Worm (Caenorhabditis elegans) whole organism, L1 larva: ENCODE results near the gene C03H5.6.

Source experiments
- aha-1 ChIP-seq: fragments of 150-350 bp; optimal IDR thresholded peaks from 2 replicates; lab custom pipeline; 2014; ENCODE audit warnings: missing biosample characterization, missing genetic modification characterization
- alr-1 ChIP-seq: fragments of 200-800 bp; sonication (Bioruptor generic); optimal IDR thresholded peaks from 2 replicates; lab custom pipeline; 2018; ENCODE audit warnings: borderline replicate concordance, mild to moderate bottlenecking, missing genetic modification characterization, missing compliant biosample characterization
- aly-2 ChIP-seq: fragments of 150-350 bp; optimal IDR thresholded peaks from 2 replicates; lab custom pipeline; 2014; ENCODE audit warnings: missing biosample characterization, missing genetic modification characterization
- ama-1 ChIP-seq: fragments of 150-350 bp; optimal IDR thresholded peaks from 2 replicates; lab custom pipeline; 2014
- blmp-1 ChIP-seq: fragments of 150-350 bp; optimal IDR thresholded peaks from 2 replicates; lab custom pipeline; 2014; ENCODE audit warnings: missing biosample characterization, missing genetic modification characterization
- elt-2 ChIP-seq: sonication (generic microtip); optimal IDR thresholded peaks from 2 replicates; lab custom pipeline; 2016; ENCODE audit warnings: missing genetic modification characterization, mild to moderate bottlenecking, inconsistent platforms, missing compliant biosample characterization, missing genetic modification reagents
- fos-1 ChIP-seq: fragments of 150-350 bp; optimal IDR thresholded peaks from 2 replicates; lab custom pipeline; 2014; ENCODE audit warnings: missing biosample characterization, missing genetic modification characterization
- nhr-11 ChIP-seq: fragments of 150-350 bp; optimal IDR thresholded peaks from 2 replicates; lab custom pipeline; 2014; ENCODE audit warnings: missing biosample characterization, missing genetic modification characterization
- nhr-237 ChIP-seq: fragments of 150-350 bp; optimal IDR thresholded peaks from 2 replicates; lab custom pipeline; 2014; ENCODE audit warnings: missing biosample characterization, missing genetic modification characterization
- nhr-77 ChIP-seq: fragments of 150-350 bp; optimal IDR thresholded peaks from 2 replicates; lab custom pipeline; 2014; ENCODE audit warnings: missing biosample characterization, missing genetic modification characterization
- pqm-1 ChIP-seq: sonication (generic microtip); optimal IDR thresholded peaks from 3 replicates; lab custom pipeline; 2017; ENCODE audit warnings: missing biosample characterization, missing genetic modification characterization
- unc-130 ChIP-seq: fragments of 150-350 bp; optimal IDR thresholded peaks from 2 replicates; lab custom pipeline; 2017; ENCODE audit warnings: missing biosample characterization, missing genetic modification characterization, inconsistent platforms
- unc-62 ChIP-seq: fragments of 150-350 bp; optimal IDR thresholded peaks from 2 replicates; lab custom pipeline; 2014; ENCODE audit warnings: missing biosample characterization, missing genetic modification reagents, missing genetic modification characterization
- ztf-11 ChIP-seq, 2 experiments: sonication (generic microtip); optimal IDR thresholded peaks; 2 replicates each; lab custom pipeline; 2016 to 2017; ENCODE audit warnings: missing genetic modification characterization in 2 of 2, missing biosample characterization in 1 of 2, missing compliant biosample characterization in 1 of 2

DNA sequence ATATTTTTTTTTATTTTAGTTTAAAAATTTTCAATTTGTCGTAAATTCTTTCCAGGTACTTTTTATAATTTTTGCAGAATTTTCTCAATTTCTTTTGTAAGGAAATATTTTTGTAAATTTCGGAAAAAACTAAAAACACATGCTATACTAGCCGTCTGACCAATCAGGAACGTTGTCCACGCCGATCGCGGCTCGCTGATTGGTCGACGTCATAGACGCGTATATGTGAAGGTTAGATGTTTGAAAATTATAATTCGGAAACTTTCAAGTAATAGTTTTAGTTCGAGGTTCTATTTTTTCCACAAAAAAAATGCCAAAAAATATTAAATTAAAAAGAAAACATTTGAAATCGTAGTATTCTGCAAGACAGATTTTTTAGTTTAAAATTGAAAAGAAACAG lies 27.0 kb downstream of the C03H5.6 start:
- TF ChIP-seq alr-1 (no peak), unc-62 (GFP tag; lab: Kevin White, UChicago) (no peak), ztf-11 (tag; optimal IDR thresholded peaks at IDR 0.05; lab: Kevin White, UChicago) (no peak), unc-130 (no peak), nhr-237 (tag; lab: Kevin White, UChicago) (no peak), nhr-77 (no peak), fos-1 (tag; lab: Kevin White, UChicago) (no peak), ama-1 (no peak), nhr-11 (tag; lab: Kevin White, UChicago) (no peak), aly-2 (tag; lab: Kevin White, UChicago) (no peak), elt-2 (tag; lab: Kevin White, UChicago) (no peak), pqm-1 (tag; lab: Kevin White, UChicago) (no peak), blmp-1 (tag; lab: Kevin White, UChicago) (no peak), aha-1 (tag; lab: Kevin White, UChicago) (no peak)
